Worm (Caenorhabditis elegans) whole organism, mixed stage, embryonic: Measurements from ENCODE around the gene T18D3.5.
A peak's percentile ranks its signal among the peaks of the same experiment; 100 is the strongest.

ENCODE experiments used
- ces-1 ChIP-seq: fragments of 150-350 bp; optimal IDR thresholded peaks from 2 replicates; lab custom pipeline; 2014; ENCODE audit warnings: missing biosample characterization, missing genetic modification reagents, missing genetic modification characterization
- elt-1 ChIP-seq: sonication (generic microtip); optimal IDR thresholded peaks from 2 replicates; lab custom pipeline; 2017; ENCODE audit warnings: missing genetic modification characterization, mild to moderate bottlenecking, missing compliant biosample characterization, antibody characterized with exemption, moderate library complexity, borderline replicate concordance; ENCODE audit not compliant: insufficient read depth
- elt-3 ChIP-seq: fragments of 150-350 bp; optimal IDR thresholded peaks from 2 replicates; lab custom pipeline; 2014; ENCODE audit warnings: missing biosample characterization, missing genetic modification characterization
- lin-13 ChIP-seq: fragments of 150-350 bp; optimal IDR thresholded peaks from 2 replicates; lab custom pipeline; 2014; ENCODE audit warnings: missing biosample characterization, missing genetic modification characterization
- mab-5 ChIP-seq: fragments of 150-350 bp; optimal IDR thresholded peaks from 2 replicates; lab custom pipeline; 2014; ENCODE audit warnings: missing biosample characterization, missing genetic modification characterization
- mls-2 ChIP-seq: sonication (generic microtip); optimal IDR thresholded peaks from 2 replicates; lab custom pipeline; 2016; ENCODE audit warnings: mild to moderate bottlenecking, missing genetic modification characterization, moderate library complexity, missing compliant biosample characterization
- nhr-12 ChIP-seq: fragments of 150-350 bp; optimal IDR thresholded peaks from 2 replicates; lab custom pipeline; 2014; ENCODE audit warnings: missing biosample characterization, missing genetic modification characterization
- nhr-28 ChIP-seq: fragments of 150-350 bp; optimal IDR thresholded peaks from 2 replicates; lab custom pipeline; 2014; ENCODE audit warnings: missing biosample characterization, missing genetic modification characterization
- pha-4 ChIP-seq: fragments of 150-350 bp; optimal IDR thresholded peaks from 2 replicates; lab custom pipeline; 2018; ENCODE audit warnings: missing biosample characterization, missing genetic modification reagents, missing genetic modification characterization
- snpc-4 ChIP-seq: fragments of 150-350 bp; optimal IDR thresholded peaks from 2 replicates; lab custom pipeline; 2014; ENCODE audit warnings: missing biosample characterization, missing genetic modification characterization
- tbx-8 ChIP-seq: fragments of 200-800 bp; sonication (Bioruptor generic); optimal IDR thresholded peaks from 2 replicates; lab custom pipeline; 2018; ENCODE audit warnings: mild to moderate bottlenecking, missing genetic modification characterization, moderate library complexity, missing compliant biosample characterization
- unc-39 ChIP-seq: fragments of 150-350 bp; optimal IDR thresholded peaks from 2 replicates; lab custom pipeline; 2014; ENCODE audit warnings: missing biosample characterization, missing genetic modification characterization
- unc-62 ChIP-seq: fragments of 150-350 bp; optimal IDR thresholded peaks from 2 replicates; lab custom pipeline; 2014; ENCODE audit warnings: missing biosample characterization, missing genetic modification reagents, missing genetic modification characterization
- ztf-11 ChIP-seq: fragments of 150-350 bp; optimal IDR thresholded peaks from 2 replicates; lab custom pipeline; 2014; ENCODE audit warnings: missing biosample characterization, missing genetic modification characterization

DNA sequence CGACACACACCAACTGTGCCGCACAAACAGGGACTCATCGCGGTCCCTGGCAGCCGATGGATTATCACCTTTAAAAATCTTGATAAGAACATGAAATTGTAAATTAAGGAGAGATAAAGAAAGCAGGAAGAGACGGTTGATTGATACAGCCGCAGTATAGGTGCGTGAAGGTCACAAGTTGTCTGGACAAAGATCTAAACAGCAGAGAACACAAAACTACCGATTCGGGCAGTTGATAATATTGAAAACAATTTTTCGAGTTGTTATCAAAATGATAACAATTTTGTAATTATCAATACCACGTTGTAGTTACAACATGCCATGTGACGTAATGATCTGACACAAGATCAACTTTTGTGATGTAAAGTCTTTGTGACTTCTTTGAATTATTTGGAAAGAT is 37.2 kb downstream of the T18D3.5 start:
- TF ChIP-seq lin-13 (no peak), mab-5 (no peak), ztf-11 (no peak), unc-62 (GFP tag; lab: Kevin White, UChicago) (no peak), unc-39 (tag; lab: Kevin White, UChicago) (no peak), tbx-8 (GFP tag; lab: Kevin White, UChicago) (no peak), snpc-4 (tag; lab: Kevin White, UChicago) (no peak), elt-3 (tag; lab: Kevin White, UChicago) (peak; percentile 64), nhr-12 (tag; lab: Kevin White, UChicago) (no peak), pha-4 (no peak), nhr-28 (tag; lab: Kevin White, UChicago) (no peak), mls-2 (tag; lab: Kevin White, UChicago) (no peak), elt-1 (tag; lab: Kevin White, UChicago) (peak; percentile 99), ces-1 (GFP tag; lab: Kevin White, UChicago) (no peak)
